Fruit fly (Drosophila melanogaster): ENCODE data around the gene CG15458.
A peak's percentile ranks its signal among the peaks of the same experiment; 100 is the strongest.

CG15458 gene

DNA sequence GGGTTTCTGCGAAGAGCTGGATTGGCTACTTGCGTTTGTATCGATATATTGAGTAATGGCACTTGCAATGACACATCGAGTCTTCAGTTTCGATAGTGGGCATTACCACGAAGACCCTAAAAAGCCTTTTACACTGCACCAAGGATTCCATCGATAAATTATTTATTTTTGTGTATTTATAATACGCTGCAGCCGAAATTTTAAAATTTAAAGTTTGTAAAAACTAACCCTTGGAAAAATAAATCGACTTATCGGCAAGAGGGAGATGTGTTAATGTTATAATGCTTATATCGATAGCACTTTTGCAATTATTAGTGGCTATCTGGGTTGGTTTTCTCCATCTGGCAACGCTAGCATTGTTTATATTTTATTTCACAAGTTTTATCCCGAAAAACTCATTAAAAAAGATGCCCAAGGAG, 9.8 kb upstream of the CG15458 start, which contains the start of the genes Pp4-19C and cactin (continued):
- no peak for TF ChIP-seq so (GFP tag; IDR thresholded peaks at IDR 0.05)
- no peak for TF ChIP-seq D (optimal IDR thresholded peaks at IDR 0.05)
- no peak for TF ChIP-seq D (GFP tag; optimal IDR thresholded peaks at IDR 0.05)
- no peak for TF ChIP-seq CG6654 (GFP tag; optimal IDR thresholded peaks at IDR 0.05)
- TF ChIP-seq CG2875 (GFP tag; optimal IDR thresholded peaks at IDR 0.05), result no peak
- no peak for TF ChIP-seq sr (GFP tag; IDR thresholded peaks at IDR 0.05)
- no peak for TF ChIP-seq CkIIα-i1 (GFP tag; IDR thresholded peaks at IDR 0.05)
- no peak for TF ChIP-seq CG14667 (GFP tag; IDR thresholded peaks at IDR 0.05)
- peak; percentile 17 for TF ChIP-seq gfzf (GFP tag; optimal IDR thresholded peaks at IDR 0.05)
- TF ChIP-seq Hey (tag; optimal IDR thresholded peaks at IDR 0.05), result no peak
- TF ChIP-seq CoRest (tag; optimal IDR thresholded peaks at IDR 0.05), result peak; percentile 41
- peak; percentile 69 for TF ChIP-seq phol (tag; optimal IDR thresholded peaks at IDR 0.05)
- TF ChIP-seq C15 (GFP tag; IDR thresholded peaks at IDR 0.05), result no peak
- peak; percentile 6 for TF ChIP-seq lbe (GFP tag; optimal IDR thresholded peaks at IDR 0.05)
- no peak for TF ChIP-seq tap (tag; optimal IDR thresholded peaks at IDR 0.05)
- TF ChIP-seq CG1529 (GFP tag; optimal IDR thresholded peaks at IDR 0.05), result no peak
- no peak for TF ChIP-seq Dfd (GFP tag; optimal IDR thresholded peaks at IDR 0.05)
- TF ChIP-seq Tbp (GFP tag; optimal IDR thresholded peaks at IDR 0.05), result no peak
- no peak for TF ChIP-seq CG15479 (GFP tag; optimal IDR thresholded peaks at IDR 0.05)
- TF ChIP-seq Hmx (GFP tag; optimal IDR thresholded peaks at IDR 0.05), result no peak
- TF ChIP-seq twi (tag; optimal IDR thresholded peaks at IDR 0.05), result no peak
- no peak for TF ChIP-seq Bdp1 (GFP tag; optimal IDR thresholded peaks at IDR 0.05)
- TF ChIP-seq scrt (GFP tag; optimal IDR thresholded peaks at IDR 0.05), result no peak
- no peak for TF ChIP-seq Dip2 (GFP tag; IDR thresholded peaks at IDR 0.05)
- peak; percentile 83 for TF ChIP-seq unc-4 (GFP tag; IDR thresholded peaks at IDR 0.05; ENCODE audit: partially characterized antibody)
- TF ChIP-seq Hsf (GFP tag; optimal IDR thresholded peaks at IDR 0.05), result peak; percentile 36
- no peak for TF ChIP-seq CG9437 (GFP tag; optimal IDR thresholded peaks at IDR 0.05)
- TF ChIP-seq CG13296 (GFP tag; optimal IDR thresholded peaks at IDR 0.05), result no peak
- TF ChIP-seq CG12155 (GFP tag; optimal IDR thresholded peaks at IDR 0.05), result peak; percentile 15
- no peak for TF ChIP-seq prd (optimal IDR thresholded peaks at IDR 0.05)
- TF ChIP-seq prd (GFP tag; IDR thresholded peaks at IDR 0.05), result peak; percentile 40; the same call in 1 of the 3 replicates
- no peak for TF ChIP-seq gsb (GFP tag; IDR thresholded peaks at IDR 0.05)
- TF ChIP-seq D19A (tag; optimal IDR thresholded peaks at IDR 0.05), result no peak
- TF ChIP-seq CG1602 (GFP tag; optimal IDR thresholded peaks at IDR 0.05), result no peak
- peak; percentile 35 for TF ChIP-seq zfh2 (GFP tag; optimal IDR thresholded peaks at IDR 0.05)
- TF ChIP-seq CG8089 (GFP tag; optimal IDR thresholded peaks at IDR 0.05), result no peak
- TF ChIP-seq sna (GFP tag; IDR thresholded peaks at IDR 0.05; ENCODE audit: partially characterized antibody), result peak; percentile 86
- TF ChIP-seq CG2129 (GFP tag; IDR thresholded peaks at IDR 0.05; ENCODE audit: partially characterized antibody), result peak; percentile 71
- TF ChIP-seq dmrt11E (tag; optimal IDR thresholded peaks at IDR 0.05), result peak; percentile 28
- TF ChIP-seq CG4404 (GFP tag; IDR thresholded peaks at IDR 0.05), result no peak
- TF ChIP-seq Chrac-16 (GFP tag; optimal IDR thresholded peaks at IDR 0.05), result no peak
- no peak for TF ChIP-seq zf30C (GFP tag; optimal IDR thresholded peaks at IDR 0.05)
- TF ChIP-seq Vsx1 (GFP tag; optimal IDR thresholded peaks at IDR 0.05), result no peak
- no peak for TF ChIP-seq sim (GFP tag; IDR thresholded peaks at IDR 0.05)
- TF ChIP-seq abd-A (tag; optimal IDR thresholded peaks at IDR 0.05), result no peak
- TF ChIP-seq B-H2 (GFP tag; optimal IDR thresholded peaks at IDR 0.05), result no peak
- TF ChIP-seq CG11695 (GFP tag; IDR thresholded peaks at IDR 0.05), result no peak
- TF ChIP-seq zen (tag; optimal IDR thresholded peaks at IDR 0.05), result peak; percentile 53
- peak; percentile 72 for TF ChIP-seq Sin3A (optimal IDR thresholded peaks at IDR 0.05)
- peak; percentile 86 for TF ChIP-seq CG13287 (GFP tag; IDR thresholded peaks at IDR 0.05; ENCODE audit: partially characterized antibody)
- no peak for TF ChIP-seq Ets65A (GFP tag)
- peak; percentile 53; the same call in 1 of the 2 replicates for TF ChIP-seq MBD-R2 (GFP tag; IDR thresholded peaks at IDR 0.05)
- TF ChIP-seq Xbp1 (GFP tag; optimal IDR thresholded peaks at IDR 0.05), result no peak

Measured in whole organism, embryonic.